Worm (Caenorhabditis elegans): Measurements from ENCODE around the gene F25B3.5.

F25B3.5 gene

DNA sequence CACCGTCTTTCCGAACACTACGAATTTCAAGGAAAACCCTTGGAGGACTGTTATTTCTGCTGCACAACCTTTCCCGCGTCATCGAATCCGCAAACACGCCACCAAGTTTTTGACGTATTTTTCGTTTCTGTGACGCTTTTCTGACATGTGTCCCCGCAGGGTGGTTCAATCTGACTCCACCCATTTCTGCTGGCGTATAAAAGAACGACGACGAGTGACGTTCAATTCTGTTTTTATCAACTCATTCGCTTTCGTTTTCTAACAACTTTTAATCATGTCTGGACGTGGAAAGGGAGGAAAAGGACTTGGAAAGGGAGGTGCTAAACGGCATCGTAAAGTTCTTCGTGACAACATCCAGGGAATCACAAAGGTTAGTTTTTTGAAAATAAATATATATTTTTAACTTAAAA lies 23.2 kb downstream of the F25B3.5 start, which contains the start of gene his-37 (continued):
- TF ChIP-seq athp-1 (tag; optimal IDR thresholded peaks at IDR 0.05) (peak; percentile 59), B0035.1 (tag; optimal IDR thresholded peaks at IDR 0.05) (peak; percentile 69), efl-1 (GFP tag; optimal IDR thresholded peaks at IDR 0.05) (peak; percentile 38), F57A8.1 (GFP tag; optimal IDR thresholded peaks at IDR 0.05) (no peak), tlf-1 (GFP tag; optimal IDR thresholded peaks at IDR 0.05) (peak; percentile 97), attf-5 (GFP tag; optimal IDR thresholded peaks at IDR 0.05) (peak; percentile 98), lin-54 (GFP tag; optimal IDR thresholded peaks at IDR 0.05) (peak; percentile 94), F52B5.7 (tag; optimal IDR thresholded peaks at IDR 0.05) (no peak), snpc-4 (GFP tag; optimal IDR thresholded peaks at IDR 0.05) (peak; percentile 43), snpc-4 (tag; optimal IDR thresholded peaks at IDR 0.05) (peak; percentile 77 to 89 (median 84)), nfya-1 (tag; optimal IDR thresholded peaks at IDR 0.05; ENCODE audit: borderline replicate concordance, insufficient read depth) (no peak), nhr-179 (tag; optimal IDR thresholded peaks at IDR 0.05) (no peak), Y79H2A.3 (GFP tag; conservative IDR thresholded peaks at IDR 0.05) (no peak), lin-40 (tag; optimal IDR thresholded peaks at IDR 0.05) (peak; percentile 99), T07F8.4 (tag; optimal IDR thresholded peaks at IDR 0.05) (no peak), bed-2 (GFP tag; IDR thresholded peaks at IDR 0.05) (no peak), zfh-2 (GFP tag; conservative IDR thresholded peaks at IDR 0.05) (peak; percentile 96), somi-1 (GFP tag; optimal IDR thresholded peaks at IDR 0.05) (peak; percentile 98), ekl-4 (GFP tag; IDR thresholded peaks at IDR 0.05) (peak; percentile 93), snpc-3.4 (tag; optimal IDR thresholded peaks at IDR 0.05) (peak; percentile 21), hlh-12 (tag; optimal IDR thresholded peaks at IDR 0.05) (no peak), F39B2.1 (GFP tag; IDR thresholded peaks at IDR 0.05) (peak; percentile 100), C06A6.2 (GFP tag; conservative IDR thresholded peaks at IDR 0.05) (peak; percentile 96), rpc-1 (optimal IDR thresholded peaks at IDR 0.05) (peak; percentile 6), rpc-1 (tag; optimal IDR thresholded peaks at IDR 0.05) (no peak), ceh-27 (GFP tag; optimal IDR thresholded peaks at IDR 0.05) (peak; percentile 99), ama-1 (optimal IDR thresholded peaks at IDR 0.05) (peak; percentile 70), ama-1 (GFP tag; optimal IDR thresholded peaks at IDR 0.05) (no peak), madf-6 (GFP tag; IDR thresholded peaks at IDR 0.05) (peak; percentile 33; the same call in 1 of the 2 replicates), sptf-2 (GFP tag; optimal IDR thresholded peaks at IDR 0.05) (no peak), sea-2 (GFP tag; IDR thresholded peaks at IDR 0.05) (0 out of 2 replicates have a peak, but pooled peaks have one; percentile 55), chd-7 (tag; optimal IDR thresholded peaks at IDR 0.05) (peak; percentile 94), F57C9.4 (tag; optimal IDR thresholded peaks at IDR 0.05) (peak; percentile 64), ZK185.1 (tag; optimal IDR thresholded peaks at IDR 0.05; ENCODE audit: poor library complexity, severe bottlenecking) (peak; percentile 93), fkh-3 (tag; optimal IDR thresholded peaks at IDR 0.05) (no peak), dox-1 (GFP tag; IDR thresholded peaks at IDR 0.05) (peak; percentile 98), mes-4 (tag; optimal IDR thresholded peaks at IDR 0.05) (no peak), ztf-18 (tag; optimal IDR thresholded peaks at IDR 0.05) (peak; percentile 91), hmg-1.2 (GFP tag; IDR thresholded peaks at IDR 0.05) (peak; percentile 69), D2030.7 (GFP tag; IDR thresholded peaks at IDR 0.05) (0 out of 2 replicates have a peak, but pooled peaks have one; percentile 13), F33H1.4 (GFP tag; IDR thresholded peaks at IDR 0.05) (peak; percentile 55), ceh-58 (GFP tag; IDR thresholded peaks at IDR 0.05) (no peak), attf-3 (GFP tag; conservative IDR thresholded peaks at IDR 0.05) (peak; percentile 72), ceh-79 (tag; optimal IDR thresholded peaks at IDR 0.05) (no peak), F55B11.4 (tag; optimal IDR thresholded peaks at IDR 0.05; ENCODE audit: borderline replicate concordance, insufficient read depth) (no peak), Y95B8A.8 (GFP tag; IDR thresholded peaks at IDR 0.05) (0 out of 2 replicates have a peak, but pooled peaks have one; percentile 48), akir-1 (GFP tag; optimal IDR thresholded peaks at IDR 0.05) (peak; percentile 33), him-1 (tag; optimal IDR thresholded peaks at IDR 0.05) (no peak), die-1 (tag; optimal IDR thresholded peaks at IDR 0.05) (peak; percentile 65), tbp1 (GFP tag; optimal IDR thresholded peaks at IDR 0.05) (peak; percentile 81)
